Fruit fly (Drosophila melanogaster): ENCODE results near the gene CG12155.

DNA sequence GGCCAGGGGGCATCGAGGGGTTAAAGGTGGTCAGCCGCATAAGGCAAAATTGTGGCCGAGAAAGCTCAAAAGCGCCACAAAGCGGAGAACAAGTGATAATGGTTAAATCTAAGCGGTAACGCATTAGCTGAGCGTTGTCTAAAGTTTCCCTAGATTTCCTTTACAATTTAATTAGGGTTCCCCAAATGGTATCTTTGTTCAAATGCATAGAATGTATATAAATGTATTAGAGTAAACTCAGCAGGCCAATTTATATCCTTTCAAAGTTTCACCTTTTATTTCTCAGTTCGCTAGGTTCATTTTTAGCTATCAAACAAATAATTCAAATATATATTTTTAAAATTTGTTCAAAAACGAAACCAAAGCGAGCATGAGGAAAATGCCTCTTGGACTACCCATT, 49.4 kb downstream of the CG12155 start, which contains the start of gene CG32718:
- no peak for TF ChIP-seq unc-4 (GFP tag; IDR thresholded peaks at IDR 0.05; ENCODE audit: partially characterized antibody)
- TF ChIP-seq Stat92E (GFP tag; optimal IDR thresholded peaks at IDR 0.05): no peak
- no peak for TF ChIP-seq CG6272 (GFP tag; IDR thresholded peaks at IDR 0.05)
- TF ChIP-seq CG34224 (GFP tag; IDR thresholded peaks at IDR 0.05; ENCODE audit: partially characterized antibody): no peak
- no peak for TF ChIP-seq Trl (optimal IDR thresholded peaks at IDR 0.05)
- TF ChIP-seq Trl (GFP tag; optimal IDR thresholded peaks at IDR 0.05): no peak
- no peak for TF ChIP-seq B-H1 (GFP tag; IDR thresholded peaks at IDR 0.05)
- no peak for TF ChIP-seq Dad (GFP tag; optimal IDR thresholded peaks at IDR 0.05)
- TF ChIP-seq sc (optimal IDR thresholded peaks at IDR 0.05): no peak
- no peak for TF ChIP-seq sc (GFP tag; optimal IDR thresholded peaks at IDR 0.05)
- no peak for TF ChIP-seq CrebB (tag; optimal IDR thresholded peaks at IDR 0.05)
- TF ChIP-seq CG10959 (GFP tag; IDR thresholded peaks at IDR 0.05): no peak

Data from whole organism, embryonic.